Worm (Caenorhabditis elegans): ENCODE data around the gene ZK470.1.

The ZK470.1 gene

DNA sequence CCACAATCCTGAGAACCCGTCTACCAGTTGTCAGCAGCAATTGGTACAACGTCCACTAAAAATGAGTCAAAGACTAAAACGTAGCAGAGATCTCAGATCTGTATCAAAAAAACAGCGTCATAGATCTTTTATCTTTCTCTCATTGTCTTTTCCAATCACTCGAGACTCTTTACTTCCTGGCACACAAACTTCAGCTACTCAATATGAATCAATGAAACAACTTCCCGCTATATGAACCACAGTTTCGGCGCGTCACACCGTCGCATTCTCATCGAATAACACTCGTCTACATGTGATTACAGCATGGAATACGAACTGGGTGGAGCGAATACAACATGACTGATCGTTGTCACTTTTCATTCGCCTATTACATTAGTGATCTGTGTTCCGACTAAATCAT lies 31.2 kb upstream of the ZK470.1 start (continued):
- TF ChIP-seq lin-15B (tag; optimal IDR thresholded peaks at IDR 0.05) (no peak), jun-1 (tag; optimal IDR thresholded peaks at IDR 0.05) (no peak), php-3 (GFP tag; IDR thresholded peaks at IDR 0.05) (no peak), nhr-11 (tag; optimal IDR thresholded peaks at IDR 0.05) (peak; percentile 7), dmd-8 (GFP tag; IDR thresholded peaks at IDR 0.05) (no peak), daf-16 (GFP tag; optimal IDR thresholded peaks at IDR 0.05) (no peak), daf-16 (tag; optimal IDR thresholded peaks at IDR 0.05) (no peak), gei-8 (GFP tag; optimal IDR thresholded peaks at IDR 0.05) (peak; percentile 1), hlh-30 (tag; optimal IDR thresholded peaks at IDR 0.05; ENCODE audit: insufficient read depth) (peak; percentile 87), hif-1 (tag; optimal IDR thresholded peaks at IDR 0.05) (peak in 1 of 2 experiments; percentile 15), mep-1 (tag; optimal IDR thresholded peaks at IDR 0.05) (peak; percentile 37), aha-1 (tag) (peak; percentile 91), dve-1 (tag; optimal IDR thresholded peaks at IDR 0.05; ENCODE audit: insufficient read depth) (peak; percentile 20), lim-7 (GFP tag; IDR thresholded peaks at IDR 0.05) (no peak), pqm-1 (tag; optimal IDR thresholded peaks at IDR 0.05) (no peak), daf-19 (GFP tag; conservative IDR thresholded peaks at IDR 0.05) (no peak), nhr-25 (tag; optimal IDR thresholded peaks at IDR 0.05; ENCODE audit: borderline replicate concordance, insufficient read depth) (peak; percentile 26), zfp-2 (tag; optimal IDR thresholded peaks at IDR 0.05) (no peak)

DNA sequence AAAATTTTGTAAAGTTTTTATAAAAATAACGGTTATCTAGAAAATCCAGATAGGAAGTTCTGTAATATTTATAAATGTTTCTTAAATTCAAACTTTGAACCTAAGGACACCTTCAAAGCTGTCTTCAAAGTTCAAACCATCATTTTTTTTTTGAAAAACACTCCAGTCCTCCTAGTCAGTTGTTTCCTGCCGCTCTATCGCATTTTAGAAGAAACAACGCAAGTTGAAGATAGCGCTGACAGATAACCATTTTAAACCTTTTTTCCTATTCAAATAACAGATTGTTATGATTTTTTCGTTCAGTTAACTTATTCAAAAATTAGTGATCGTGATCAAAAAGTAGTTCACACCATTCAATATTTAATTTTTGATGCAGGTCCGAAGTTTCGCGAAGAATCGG lies 30.1 kb upstream of the ZK470.1 start:
- TF ChIP-seq dve-1 (tag; optimal IDR thresholded peaks at IDR 0.05; ENCODE audit: insufficient read depth) (peak; percentile 21), F49E8.2 (tag; optimal IDR thresholded peaks at IDR 0.05; ENCODE audit: borderline replicate concordance) (no peak), nhr-111 (GFP tag; optimal IDR thresholded peaks at IDR 0.05) (no peak), lin-1 (GFP tag; IDR thresholded peaks at IDR 0.05) (no peak), pqm-1 (tag; optimal IDR thresholded peaks at IDR 0.05) (peak; percentile 70), daf-16 (GFP tag; optimal IDR thresholded peaks at IDR 0.05) (no peak), daf-16 (tag; optimal IDR thresholded peaks at IDR 0.05) (peak; percentile 27), nhr-28 (tag; optimal IDR thresholded peaks at IDR 0.05) (peak; percentile 37)

DNA sequence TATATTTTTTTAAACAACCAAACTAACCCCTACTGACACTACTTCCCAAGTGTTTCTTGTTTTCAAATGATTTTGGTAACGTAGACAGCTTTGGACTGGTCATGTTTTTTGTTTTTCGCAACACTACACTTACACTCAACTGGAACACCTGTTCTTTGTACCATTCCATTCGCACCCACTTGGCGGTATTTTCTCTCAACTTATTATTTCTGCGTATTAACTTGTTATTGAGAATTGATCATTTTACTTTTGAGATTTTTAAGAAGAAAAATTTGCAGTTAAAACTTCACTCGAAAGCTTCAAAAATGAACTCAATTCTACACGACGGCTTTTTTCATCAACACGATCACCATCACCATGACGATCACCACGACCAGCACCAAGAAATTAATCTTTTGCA lies 28.6 kb upstream of the ZK470.1 start, which contains the start of gene ZK470.2:
Gene ZK470.2, plus strand, starts transcription at position 301 of the 400 bp plus-strand sequence.
- TF ChIP-seq T20F7.1 (GFP tag; optimal IDR thresholded peaks at IDR 0.05): no peak
- TF ChIP-seq unc-62 (GFP tag; optimal IDR thresholded peaks at IDR 0.05 in 1 of 2): peak in 1 of 2 experiments; percentile 72
- no peak for TF ChIP-seq unc-62 (tag; optimal IDR thresholded peaks at IDR 0.05)

DNA sequence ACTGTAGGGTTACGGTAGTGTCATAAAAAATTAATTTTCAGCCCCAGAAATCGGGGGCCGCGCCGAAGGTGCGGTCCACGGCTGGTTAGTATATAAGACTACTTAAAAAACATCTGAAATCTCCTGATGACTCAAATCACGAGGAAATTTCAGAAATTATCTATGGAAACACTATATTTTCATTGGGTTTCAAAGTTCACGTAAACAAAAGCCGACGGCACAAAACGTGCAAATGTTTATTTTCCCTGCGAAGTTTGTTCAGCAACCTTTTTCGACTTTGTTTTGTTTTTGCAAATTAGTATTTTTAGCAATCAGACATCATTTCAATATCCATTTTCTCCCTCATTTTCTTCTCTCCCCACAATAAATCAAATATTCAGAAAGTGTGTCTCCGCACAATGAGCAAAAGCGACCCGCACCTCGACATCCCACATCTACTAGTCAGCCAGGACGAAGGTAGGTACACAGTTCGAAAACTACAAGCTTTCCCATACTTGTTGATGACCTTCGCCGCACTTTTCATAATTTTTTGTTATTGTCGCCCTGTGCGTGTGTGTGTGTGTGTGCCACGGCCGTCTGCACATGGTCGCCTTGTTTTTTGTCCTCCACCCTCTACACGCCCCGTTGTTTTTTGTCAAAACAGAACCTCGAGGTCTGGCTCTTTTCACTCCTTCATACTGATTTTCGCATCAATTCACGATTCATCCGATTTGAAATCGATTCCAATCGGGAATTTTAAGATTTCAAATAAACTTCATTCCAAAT lies 26.8 kb upstream of the ZK470.1 start:
- peak; percentile 93 for TF ChIP-seq aha-1 (tag)
- no peak for TF ChIP-seq F26F4.8 (GFP tag; conservative IDR thresholded peaks at IDR 0.05)
- 0 out of 2 replicates have a peak, but pooled peaks have one; percentile 17 for TF ChIP-seq nhr-42 (GFP tag; IDR thresholded peaks at IDR 0.05)
- TF ChIP-seq aly-2 (tag; optimal IDR thresholded peaks at IDR 0.05): no peak
- 0 out of 2 replicates have a peak, but pooled peaks have one; percentile 8 for TF ChIP-seq T26A8.4 (GFP tag; IDR thresholded peaks at IDR 0.05)
- no peak for TF ChIP-seq lim-7 (GFP tag; IDR thresholded peaks at IDR 0.05)
- TF ChIP-seq mdl-1 (tag; optimal IDR thresholded peaks at IDR 0.05): peak in 1 of 2 experiments; percentile 43
- TF ChIP-seq daf-12 (tag; optimal IDR thresholded peaks at IDR 0.05): no peak
- no peak for TF ChIP-seq daf-16 (GFP tag; optimal IDR thresholded peaks at IDR 0.05)
- TF ChIP-seq daf-16 (tag; optimal IDR thresholded peaks at IDR 0.05): peak; percentile 53
- peak; percentile 46 for TF ChIP-seq mxl-3 (GFP tag; optimal IDR thresholded peaks at IDR 0.05)
- TF ChIP-seq hlh-11 (tag; optimal IDR thresholded peaks at IDR 0.05): peak; percentile 12
- TF ChIP-seq zfp-2 (tag; optimal IDR thresholded peaks at IDR 0.05): no peak
- TF ChIP-seq unc-62 (GFP tag; optimal IDR thresholded peaks at IDR 0.05 in 1 of 2): no peak
- no peak for TF ChIP-seq unc-62 (tag; optimal IDR thresholded peaks at IDR 0.05)
- TF ChIP-seq hlh-30 (tag; optimal IDR thresholded peaks at IDR 0.05; ENCODE audit: insufficient read depth): peak; percentile 63
